Worm (Caenorhabditis elegans) whole organism, young adult: ENCODE results near the gene C17H12.6.

Source experiments
- B0336.3 ChIP-seq: fragments of 200-800 bp; sonication (Bioruptor generic); IDR thresholded peaks from 2 replicates; pipeline ENCODE4 v1.3.6; 2022; ENCODE audit warnings: missing genetic modification characterization, missing compliant biosample characterization
- C17E4.6 ChIP-seq: fragments of 200-800 bp; sonication (Bioruptor generic); IDR thresholded peaks from 2 replicates; pipeline ENCODE4 v1.3.6; 2022; ENCODE audit warnings: missing genetic modification reagents, missing genetic modification characterization, missing compliant biosample characterization
- Y53F4B.3 ChIP-seq: fragments of 200-800 bp; sonication (Bioruptor generic); IDR thresholded peaks from 2 replicates; pipeline ENCODE4 v1.3.6; 2022; ENCODE audit warnings: missing genetic modification reagents, missing genetic modification characterization, missing compliant biosample characterization
- ama-1 ChIP-seq, 3 experiments: fragments of 150-350 bp in 1 of 3; sonication (generic microtip) in 2 of 3; optimal IDR thresholded peaks; 2 replicates each; lab custom pipeline; 2014 to 2018; ENCODE audit warnings: missing biosample characterization in 2 of 3, missing genetic modification characterization in 2 of 3, missing genetic modification reagents in 2 of 3
- ceh-91 ChIP-seq: fragments of 200-800 bp; sonication (Bioruptor generic); IDR thresholded peaks from 2 replicates; pipeline ENCODE4 v1.3.6; 2022; ENCODE audit warnings: missing genetic modification reagents, missing genetic modification characterization, missing compliant biosample characterization
- chd-7 ChIP-seq: sonication (generic microtip); optimal IDR thresholded peaks from 2 replicates; lab custom pipeline; 2016; ENCODE audit warnings: mild to moderate bottlenecking, missing genetic modification characterization, moderate library complexity, missing compliant biosample characterization
- efl-1 ChIP-seq: fragments of 150-350 bp; optimal IDR thresholded peaks from 2 replicates; lab custom pipeline; 2014; ENCODE audit warnings: missing biosample characterization, missing genetic modification reagents, missing genetic modification characterization
- sea-2 ChIP-seq: fragments of 200-800 bp; sonication (Bioruptor generic); IDR thresholded peaks from 2 replicates; pipeline ENCODE4 v1.3.6; 2022; ENCODE audit warnings: missing genetic modification characterization, missing compliant biosample characterization
- snpc-4 ChIP-seq, 5 experiments: fragments of 150-350 bp in 1 of 5; sonication (generic microtip) in 4 of 5; optimal IDR thresholded peaks; 2 replicates each; lab custom pipeline; 2014 to 2018; ENCODE audit warnings: missing genetic modification characterization in 5 of 5, missing biosample characterization in 3 of 5, antibody characterized with exemption in 2 of 5, mild to moderate bottlenecking in 2 of 5, missing compliant biosample characterization in 2 of 5, missing genotype in 2 of 5, moderate library complexity in 2 of 5, missing genetic modification reagents in 1 of 5
- unc-62 ChIP-seq: fragments of 150-350 bp; optimal IDR thresholded peaks from 2 replicates; lab custom pipeline; 2014; ENCODE audit warnings: missing biosample characterization, missing genetic modification reagents, missing genetic modification characterization

DNA sequence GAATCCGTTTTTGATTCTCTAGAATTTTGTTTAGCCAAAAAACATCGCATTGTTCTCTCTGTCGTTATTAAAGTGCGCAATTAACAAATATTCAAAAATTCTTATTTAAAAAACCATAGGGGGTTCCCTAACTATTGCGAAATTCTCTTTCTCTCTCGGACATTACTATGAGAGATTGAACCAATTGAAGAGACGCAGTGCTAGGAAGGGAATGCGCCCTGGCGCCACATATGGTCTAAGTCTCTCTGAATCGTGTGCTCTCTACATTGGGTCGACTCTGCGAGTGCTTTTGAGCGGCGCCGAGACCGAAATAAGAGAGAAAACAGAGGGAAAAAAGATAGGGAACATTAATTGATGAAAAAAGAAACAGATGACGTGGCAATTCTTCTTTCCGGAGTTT lies 36.4 kb downstream of the C17H12.6 start:
- TF ChIP-seq ama-1 (optimal IDR thresholded peaks at IDR 0.05; lab: Kevin White, UChicago) = no peak
- no peak for TF ChIP-seq ama-1 (GFP tag; optimal IDR thresholded peaks at IDR 0.05; lab: Kevin White, UChicago)
- no peak for TF ChIP-seq efl-1 (GFP tag; lab: Kevin White, UChicago)
- no peak for TF ChIP-seq snpc-4 (GFP tag; optimal IDR thresholded peaks at IDR 0.05; lab: Kevin White, UChicago)
- peak in 3 of 4 experiments; percentile 27 to 35 (median 30) for TF ChIP-seq snpc-4 (tag; optimal IDR thresholded peaks at IDR 0.05; lab: Kevin White, UChicago)
- no peak for TF ChIP-seq ceh-91
- peak; percentile 17; the same call in 1 of the 2 replicates for TF ChIP-seq B0336.3 (GFP tag; lab: Robert Waterston, UW)
- TF ChIP-seq Y53F4B.3 = no peak
- no peak for TF ChIP-seq C17E4.6 (GFP tag; lab: Robert Waterston, UW)
- TF ChIP-seq chd-7 (tag; lab: Kevin White, UChicago) = peak; percentile 38
- no peak for TF ChIP-seq unc-62 (GFP tag; lab: Kevin White, UChicago)
- no peak for TF ChIP-seq sea-2
